Fruit fly (Drosophila melanogaster) whole organism, adult: Measurements from ENCODE around the gene CG14073.

Source experiments
- CG11617 ChIP-seq: fragments of 200-800 bp; sonication (Bioruptor generic); optimal IDR thresholded peaks from 2 replicates; lab custom pipeline; 2017; ENCODE audit warnings: mild to moderate bottlenecking, missing biosample characterization, missing genetic modification reagents, missing genetic modification characterization
- CG12768 ChIP-seq: fragments of 200-800 bp; sonication (Bioruptor generic); optimal IDR thresholded peaks from 2 replicates; lab custom pipeline; 2017; ENCODE audit warnings: missing biosample characterization, missing genetic modification characterization, mild to moderate bottlenecking, moderate library complexity, missing genetic modification reagents
- CG14711 ChIP-seq: fragments of 200-800 bp; sonication (Bioruptor generic); optimal IDR thresholded peaks from 2 replicates; lab custom pipeline; 2018; ENCODE audit warnings: missing biosample characterization, mild to moderate bottlenecking, missing genetic modification characterization, moderate library complexity
- CG1620 ChIP-seq: fragments of 200-800 bp; sonication (Bioruptor generic); optimal IDR thresholded peaks from 2 replicates; lab custom pipeline; 2016; ENCODE audit warnings: missing biosample characterization, missing genetic modification characterization
- CG33017 ChIP-seq: fragments of 200-800 bp; sonication (Bioruptor generic); optimal IDR thresholded peaks from 2 replicates; lab custom pipeline; 2018; ENCODE audit warnings: missing biosample characterization, mild to moderate bottlenecking, missing genetic modification characterization, moderate library complexity
- CG5204 ChIP-seq: fragments of 200-800 bp; sonication (Bioruptor generic); optimal IDR thresholded peaks from 2 replicates; lab custom pipeline; 2016; ENCODE audit warnings: missing biosample characterization, missing genetic modification characterization
- CG7045 ChIP-seq: fragments of 200-800 bp; sonication (Bioruptor generic); optimal IDR thresholded peaks from 2 replicates; lab custom pipeline; 2017; ENCODE audit warnings: missing biosample characterization, mild to moderate bottlenecking, missing genetic modification characterization
- CG7101 ChIP-seq: fragments of 200-800 bp; sonication (Bioruptor generic); optimal IDR thresholded peaks from 2 replicates; lab custom pipeline; 2018; ENCODE audit warnings: missing biosample characterization, mild to moderate bottlenecking, missing genetic modification characterization, moderate library complexity
- Clk ChIP-seq: fragments of 200-800 bp; sonication (Bioruptor generic); optimal IDR thresholded peaks from 2 replicates; lab custom pipeline; 2017; ENCODE audit warnings: missing biosample characterization, missing genetic modification characterization
- Crg-1 ChIP-seq: fragments of 200-800 bp; sonication (Bioruptor generic); optimal IDR thresholded peaks from 2 replicates; lab custom pipeline; 2016; ENCODE audit warnings: missing biosample characterization, missing genetic modification characterization
- Hr96 ChIP-seq: fragments of 200-800 bp; sonication (Bioruptor generic); optimal IDR thresholded peaks from 2 replicates; lab custom pipeline; 2016; ENCODE audit warnings: missing biosample characterization, missing genetic modification characterization
- Mnt ChIP-seq: fragments of 200-800 bp; sonication (Bioruptor generic); optimal IDR thresholded peaks from 2 replicates; lab custom pipeline; 2016; ENCODE audit warnings: missing biosample characterization, mild to moderate bottlenecking, missing genetic modification characterization
- bab1 ChIP-seq: fragments of 200-800 bp; sonication (Bioruptor generic); optimal IDR thresholded peaks from 3 replicates; lab custom pipeline; 2019; ENCODE audit warnings: missing biosample characterization, mild to moderate bottlenecking, missing genetic modification characterization, moderate library complexity
- cic ChIP-seq: fragments of 200-800 bp; sonication (Bioruptor generic); optimal IDR thresholded peaks from 2 replicates; lab custom pipeline; 2017; ENCODE audit warnings: missing biosample characterization, mild to moderate bottlenecking, missing genetic modification characterization, moderate library complexity
- cnc ChIP-seq, 2 experiments: fragments of >200 bp; optimal IDR thresholded peaks; 2 replicates each; lab custom pipeline; 2017
- kay ChIP-seq: fragments of 200-800 bp; sonication (Bioruptor generic); peaks from one replicate; lab custom pipeline; 2016; ENCODE audit warnings: missing biosample characterization, missing genetic modification characterization, borderline replicate concordance
- ovo ChIP-seq: fragments of 200-800 bp; sonication (Bioruptor generic); optimal IDR thresholded peaks from 2 replicates; lab custom pipeline; 2016; ENCODE audit warnings: missing biosample characterization, missing genetic modification characterization
- pad ChIP-seq: fragments of 200-800 bp; sonication (Bioruptor generic); optimal IDR thresholded peaks from 3 replicates; lab custom pipeline; 2017; ENCODE audit warnings: missing biosample characterization, missing genetic modification characterization, mild to moderate bottlenecking, moderate library complexity, missing genetic modification reagents
- tj ChIP-seq: fragments of 200-800 bp; sonication (Bioruptor generic); optimal IDR thresholded peaks from 3 replicates; lab custom pipeline; 2017; ENCODE audit warnings: missing biosample characterization, mild to moderate bottlenecking, missing genetic modification characterization, moderate library complexity
- toe ChIP-seq: fragments of 200-800 bp; sonication (Bioruptor generic); optimal IDR thresholded peaks from 2 replicates; lab custom pipeline; 2016; ENCODE audit warnings: missing biosample characterization, missing genetic modification characterization

The CG14073 gene

dm6 chr3L:18865447-18866367, 45.2 kb upstream of the CG14073 start, which contains the start of gene CG14074:
Gene CG14074 (plus strand): TSS chr3L:18866225.
- TF ChIP-seq Crg-1 (GFP tag; lab: Kevin White, UChicago) (no peak), pad (GFP tag; lab: Kevin White, UChicago) (no peak), Mnt (GFP tag; lab: Kevin White, UChicago) (no peak), CG1620 (GFP tag; lab: Kevin White, UChicago) (no peak), cnc (optimal IDR thresholded peaks at IDR 0.05; lab: Kevin White, UChicago) (no peak)

- TF ChIP-seq bab1 (GFP tag; lab: Kevin White, UChicago) (no peak), cnc (optimal IDR thresholded peaks at IDR 0.05; lab: Kevin White, UChicago) (no peak), CG1620 (GFP tag; lab: Kevin White, UChicago) (no peak), toe (GFP tag; lab: Kevin White, UChicago) (no peak), Clk (GFP tag; lab: Kevin White, UChicago) (no peak), CG7101 (no peak), CG11617 (GFP tag; lab: Kevin White, UChicago) (no peak), CG33017 (no peak), pad (GFP tag; lab: Kevin White, UChicago) (no peak), kay (no peak), Hr96 (no peak), tj (GFP tag; lab: Kevin White, UChicago) (no peak)
These were observed 42.9 kb upstream of the CG14073 start, which contains the start of gene CG6865 for dm6 chr3L:18863327-18863726. Gene CG6865 (plus strand): TSS chr3L:18863647.

DNA sequence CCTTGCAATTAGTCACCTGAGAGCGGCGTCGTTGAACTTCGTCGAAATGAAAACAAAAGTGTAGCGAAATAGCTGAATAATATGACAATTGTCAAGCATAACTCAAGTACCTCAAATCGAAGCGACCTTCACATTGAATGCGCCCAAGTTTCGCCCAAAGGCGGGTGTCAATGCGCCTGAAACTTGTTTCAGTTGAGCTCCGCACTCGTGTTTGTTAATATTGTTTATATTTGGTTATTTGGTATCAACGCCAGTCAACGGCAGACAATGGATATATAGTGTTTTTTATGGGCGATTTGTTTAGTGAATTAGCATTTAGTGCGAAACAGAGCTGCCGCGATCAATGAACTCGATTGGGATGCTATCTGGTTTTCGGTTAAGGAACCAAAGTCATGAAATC, 41.4 kb upstream of the CG14073 start:
- TF ChIP-seq CG11617 (GFP tag; lab: Kevin White, UChicago): no peak
- TF ChIP-seq kay: peak; percentile 56

DNA sequence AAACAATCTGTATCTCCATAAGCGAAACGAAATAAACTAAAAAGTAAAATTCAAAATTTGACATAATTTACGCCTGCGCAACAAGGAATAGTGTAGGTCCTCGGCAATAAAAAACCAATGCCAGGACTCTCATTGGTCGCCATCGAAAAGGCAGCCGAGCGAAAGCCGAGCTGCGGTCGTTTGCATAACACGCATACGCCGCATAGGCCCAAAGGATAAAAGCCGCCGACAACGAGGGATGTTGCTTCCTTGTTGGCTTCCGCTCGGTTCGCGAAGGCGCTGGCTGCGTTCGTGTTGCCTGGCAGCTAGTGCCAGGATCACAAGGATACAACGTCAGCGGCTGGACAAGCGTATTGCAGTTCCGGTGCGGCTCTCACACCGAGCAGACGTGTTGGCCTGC, 40.0 kb upstream of the CG14073 start:
- no peak for TF ChIP-seq Clk (GFP tag; lab: Kevin White, UChicago)
- TF ChIP-seq CG5204 (GFP tag; lab: Kevin White, UChicago): no peak
- no peak for TF ChIP-seq CG7045 (GFP tag; lab: Kevin White, UChicago)
- no peak for TF ChIP-seq ovo (GFP tag; lab: Kevin White, UChicago)
- no peak for TF ChIP-seq CG11617 (GFP tag; lab: Kevin White, UChicago)
- no peak for TF ChIP-seq kay
- no peak for TF ChIP-seq toe (GFP tag; lab: Kevin White, UChicago)
- TF ChIP-seq CG33017: no peak
- no peak for TF ChIP-seq tj (GFP tag; lab: Kevin White, UChicago)
- no peak for TF ChIP-seq cic (GFP tag; lab: Kevin White, UChicago)
- no peak for TF ChIP-seq Mnt (GFP tag; lab: Kevin White, UChicago)
- no peak for TF ChIP-seq pad (GFP tag; lab: Kevin White, UChicago)
- TF ChIP-seq CG12768 (GFP tag; lab: Kevin White, UChicago): no peak
- TF ChIP-seq CG14711 (tag; lab: Kevin White, UChicago): no peak
- TF ChIP-seq Crg-1 (GFP tag; lab: Kevin White, UChicago): no peak
- no peak for TF ChIP-seq cnc (optimal IDR thresholded peaks at IDR 0.05; lab: Kevin White, UChicago)
- TF ChIP-seq bab1 (GFP tag; lab: Kevin White, UChicago): no peak

DNA sequence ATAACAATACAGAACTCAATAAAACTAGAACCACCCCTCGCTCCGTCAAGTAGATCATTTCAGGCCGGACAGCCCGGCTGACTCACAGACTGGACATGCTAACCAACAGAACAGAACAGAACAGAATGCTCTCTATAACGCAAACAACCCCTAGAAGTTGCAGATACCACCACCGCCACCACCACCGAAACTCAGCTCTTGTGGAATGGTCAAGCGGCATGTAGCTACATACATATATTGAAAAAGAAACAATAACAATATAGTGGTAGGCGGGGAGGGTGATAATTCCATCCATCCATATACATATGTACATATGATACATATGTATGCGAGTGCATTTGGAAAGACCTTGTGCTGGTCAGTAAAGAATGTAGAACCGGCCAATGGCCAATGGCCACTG, 33.9 kb upstream of the CG14073 start:
- TF ChIP-seq Crg-1 (GFP tag; lab: Kevin White, UChicago): no peak
- no peak for TF ChIP-seq tj (GFP tag; lab: Kevin White, UChicago)

DNA sequence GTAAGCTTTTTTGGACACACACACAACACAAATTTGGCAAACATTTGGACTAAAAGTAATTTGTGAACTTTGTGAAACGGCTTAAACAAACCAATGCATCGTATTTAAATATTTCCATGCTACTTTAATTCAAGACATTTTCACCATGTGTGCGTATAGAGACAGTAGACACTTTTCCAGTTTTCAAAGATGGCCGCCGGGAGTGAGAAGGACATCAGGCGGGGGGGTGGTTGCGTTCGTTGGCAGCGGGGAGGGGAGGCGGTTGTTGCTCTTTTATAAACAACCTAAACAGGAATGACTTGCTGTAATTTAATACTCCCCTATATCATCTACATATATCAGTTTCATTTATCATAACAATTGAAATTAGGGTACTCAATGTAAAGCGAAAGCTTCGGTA, 33.0 kb upstream of the CG14073 start:
- TF ChIP-seq toe (GFP tag; lab: Kevin White, UChicago): no peak
- TF ChIP-seq CG7045 (GFP tag; lab: Kevin White, UChicago): no peak
- TF ChIP-seq CG7101: no peak
- TF ChIP-seq CG1620 (GFP tag; lab: Kevin White, UChicago): no peak
- TF ChIP-seq cnc (optimal IDR thresholded peaks at IDR 0.05; lab: Kevin White, UChicago): no peak
- TF ChIP-seq CG14711 (tag; lab: Kevin White, UChicago): no peak
- TF ChIP-seq CG12768 (GFP tag; lab: Kevin White, UChicago): no peak
- TF ChIP-seq tj (GFP tag; lab: Kevin White, UChicago): no peak
- no peak for TF ChIP-seq CG11617 (GFP tag; lab: Kevin White, UChicago)
- TF ChIP-seq Crg-1 (GFP tag; lab: Kevin White, UChicago): no peak
- TF ChIP-seq CG5204 (GFP tag; lab: Kevin White, UChicago): no peak
- no peak for TF ChIP-seq bab1 (GFP tag; lab: Kevin White, UChicago)
- TF ChIP-seq Hr96: no peak
- TF ChIP-seq ovo (GFP tag; lab: Kevin White, UChicago): no peak
- TF ChIP-seq kay: no peak

DNA sequence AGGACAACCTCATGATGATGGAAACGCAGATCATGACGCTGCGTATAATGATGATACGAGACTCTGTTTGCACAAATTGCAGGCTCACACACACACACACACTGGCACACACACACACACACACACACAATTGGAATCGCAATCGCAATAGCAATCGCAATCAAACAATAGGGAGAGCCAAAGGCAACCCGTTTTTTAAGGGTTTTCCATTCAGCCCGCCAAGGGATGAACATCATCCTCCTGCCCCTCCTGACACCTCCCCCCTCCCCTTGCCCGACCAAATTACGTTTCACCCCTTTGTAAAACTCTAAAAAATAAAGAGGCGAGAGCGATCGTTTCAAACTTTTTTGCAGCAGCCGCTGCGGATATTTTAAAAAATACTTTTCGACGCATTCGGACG, 31.7 kb upstream of the CG14073 start:
- TF ChIP-seq CG1620 (GFP tag; lab: Kevin White, UChicago): no peak
- no peak for TF ChIP-seq pad (GFP tag; lab: Kevin White, UChicago)
- TF ChIP-seq CG33017: no peak
- no peak for TF ChIP-seq cic (GFP tag; lab: Kevin White, UChicago)
- no peak for TF ChIP-seq tj (GFP tag; lab: Kevin White, UChicago)
- TF ChIP-seq CG7101: no peak
- no peak for TF ChIP-seq CG12768 (GFP tag; lab: Kevin White, UChicago)
- no peak for TF ChIP-seq cnc (optimal IDR thresholded peaks at IDR 0.05; lab: Kevin White, UChicago)
- TF ChIP-seq Clk (GFP tag; lab: Kevin White, UChicago): no peak
- TF ChIP-seq CG11617 (GFP tag; lab: Kevin White, UChicago): no peak
- TF ChIP-seq toe (GFP tag; lab: Kevin White, UChicago): no peak
- no peak for TF ChIP-seq bab1 (GFP tag; lab: Kevin White, UChicago)
- TF ChIP-seq CG14711 (tag; lab: Kevin White, UChicago): no peak
